Worm (Caenorhabditis elegans) whole organism, late embryonic: ENCODE measurements around the gene pmp-5.

Source experiments
- C38D4.7 ChIP-seq: fragments of 200-800 bp; sonication (Bioruptor generic); optimal IDR thresholded peaks from 2 replicates; lab custom pipeline; 2018; ENCODE audit warnings: mild to moderate bottlenecking, missing genetic modification characterization, moderate library complexity, missing compliant biosample characterization
- F13H6.1 ChIP-seq: sonication (generic microtip); optimal IDR thresholded peaks from 2 replicates; lab custom pipeline; 2016; ENCODE audit warnings: missing genetic modification characterization, missing compliant biosample characterization
- ceh-14 ChIP-seq: sonication (generic microtip); optimal IDR thresholded peaks from 2 replicates; lab custom pipeline; 2016; ENCODE audit warnings: missing genotype, missing genetic modification characterization, missing compliant biosample characterization
- ceh-18 ChIP-seq: sonication (generic microtip); optimal IDR thresholded peaks from 2 replicates; lab custom pipeline; 2016; ENCODE audit warnings: missing genetic modification characterization, missing compliant biosample characterization
- ceh-22 ChIP-seq: sonication (generic microtip); optimal IDR thresholded peaks from 2 replicates; lab custom pipeline; 2017; ENCODE audit warnings: missing biosample characterization, missing genetic modification characterization
- ceh-24 ChIP-seq: sonication (generic microtip); optimal IDR thresholded peaks from 2 replicates; lab custom pipeline; 2016; ENCODE audit warnings: mild to moderate bottlenecking, missing genetic modification characterization, missing compliant biosample characterization
- ceh-31 ChIP-seq: sonication (generic microtip); optimal IDR thresholded peaks from 2 replicates; lab custom pipeline; 2016; ENCODE audit warnings: missing genetic modification characterization, missing compliant biosample characterization
- ceh-34 ChIP-seq: sonication (generic microtip); optimal IDR thresholded peaks from 2 replicates; lab custom pipeline; 2016; ENCODE audit warnings: mild to moderate bottlenecking, missing genetic modification characterization, missing compliant biosample characterization
- ceh-45 ChIP-seq: fragments of 200-800 bp; sonication (Bioruptor generic); IDR thresholded peaks from 2 replicates; pipeline ENCODE4 v1.3.6; 2022; ENCODE audit warnings: missing genetic modification reagents, missing genetic modification characterization, missing compliant biosample characterization
- ceh-48 ChIP-seq: sonication (generic microtip); optimal IDR thresholded peaks from 2 replicates; lab custom pipeline; 2016; ENCODE audit warnings: missing genetic modification characterization, inconsistent platforms, missing compliant biosample characterization
- che-1 ChIP-seq: sonication (generic microtip); optimal IDR thresholded peaks from 2 replicates; lab custom pipeline; 2016; ENCODE audit warnings: mild to moderate bottlenecking, missing genetic modification characterization, missing compliant biosample characterization
- dve-1 ChIP-seq: sonication (generic microtip); optimal IDR thresholded peaks from 2 replicates; lab custom pipeline; 2017; ENCODE audit warnings: antibody characterized with exemption, mild to moderate bottlenecking, missing genetic modification characterization, missing compliant biosample characterization
- elt-2 ChIP-seq: sonication (generic microtip); optimal IDR thresholded peaks from 2 replicates; lab custom pipeline; 2016; ENCODE audit warnings: missing genetic modification reagents, missing genetic modification characterization, missing compliant biosample characterization
- ets-4 ChIP-seq: sonication (generic microtip); optimal IDR thresholded peaks from 2 replicates; lab custom pipeline; 2016; ENCODE audit warnings: missing genetic modification characterization, missing compliant biosample characterization
- fax-1 ChIP-seq: sonication (generic microtip); optimal IDR thresholded peaks from 2 replicates; lab custom pipeline; 2016; ENCODE audit warnings: missing genotype, missing genetic modification characterization, missing compliant biosample characterization
- hlh-13 ChIP-seq: fragments of 200-800 bp; sonication (Bioruptor generic); optimal IDR thresholded peaks from 2 replicates; lab custom pipeline; 2018; ENCODE audit warnings: mild to moderate bottlenecking, missing genetic modification characterization, missing compliant biosample characterization
- hlh-30 ChIP-seq: sonication (generic microtip); optimal IDR thresholded peaks from 2 replicates; lab custom pipeline; 2017; ENCODE audit warnings: antibody characterized with exemption, missing genetic modification characterization, missing compliant biosample characterization; ENCODE audit not compliant: insufficient read depth
- hlh-6 ChIP-seq: sonication (generic microtip); optimal IDR thresholded peaks from 2 replicates; lab custom pipeline; 2016; ENCODE audit warnings: missing genotype, missing genetic modification characterization, missing compliant biosample characterization
- madf-2 ChIP-seq: sonication (generic microtip); optimal IDR thresholded peaks from 2 replicates; lab custom pipeline; 2017; ENCODE audit warnings: missing genetic modification characterization, missing compliant biosample characterization
- nfya-1 ChIP-seq: sonication (generic microtip); optimal IDR thresholded peaks from 2 replicates; lab custom pipeline; 2017; ENCODE audit warnings: missing genetic modification characterization, mild to moderate bottlenecking, missing compliant biosample characterization, antibody characterized with exemption, moderate library complexity
- nhr-232 ChIP-seq: sonication (generic microtip); optimal IDR thresholded peaks from 2 replicates; lab custom pipeline; 2016; ENCODE audit warnings: missing genetic modification characterization, missing compliant biosample characterization
- pax-1 ChIP-seq: fragments of 150-350 bp; optimal IDR thresholded peaks from 2 replicates; lab custom pipeline; 2014; ENCODE audit warnings: missing biosample characterization, missing genetic modification characterization
- pros-1 ChIP-seq: fragments of 150-350 bp; optimal IDR thresholded peaks from 2 replicates; lab custom pipeline; 2014; ENCODE audit warnings: missing biosample characterization, missing genetic modification reagents, missing genetic modification characterization
- sdc-2 ChIP-seq: sonication (generic microtip); optimal IDR thresholded peaks from 2 replicates; lab custom pipeline; 2016; ENCODE audit warnings: missing genotype, missing genetic modification characterization, missing compliant biosample characterization
- sox-2 ChIP-seq: fragments of 200-800 bp; sonication (Bioruptor generic); IDR thresholded peaks from 2 replicates; pipeline ENCODE4 v1.3.6; 2022; ENCODE audit warnings: missing genetic modification reagents, missing genetic modification characterization, missing compliant biosample characterization
- syd-9 ChIP-seq: sonication (generic microtip); optimal IDR thresholded peaks from 2 replicates; lab custom pipeline; 2016; ENCODE audit warnings: mild to moderate bottlenecking, missing genetic modification characterization, moderate library complexity, missing compliant biosample characterization
- tbx-2 ChIP-seq: sonication (generic microtip); optimal IDR thresholded peaks from 2 replicates; lab custom pipeline; 2016; ENCODE audit warnings: missing genetic modification characterization, missing compliant biosample characterization
- unc-42 ChIP-seq: sonication (generic microtip); optimal IDR thresholded peaks from 2 replicates; lab custom pipeline; 2016; ENCODE audit warnings: missing genotype, missing genetic modification characterization, missing compliant biosample characterization
- unc-55 ChIP-seq: sonication (generic microtip); optimal IDR thresholded peaks from 2 replicates; lab custom pipeline; 2017; ENCODE audit warnings: missing biosample characterization, missing genetic modification reagents, missing genetic modification characterization

pmp-5 gene

ce11 chrV:6668741-6669140 is 3.1 kb upstream of the pmp-5 start, which contains the start of gene str-180:
Gene str-180 (minus strand): TSS chrV:6668841.
- TF ChIP-seq che-1 (tag; lab: Kevin White, UChicago): no peak
- no peak for TF ChIP-seq ets-4 (tag; lab: Kevin White, UChicago)
- no peak for TF ChIP-seq F13H6.1 (tag; lab: Kevin White, UChicago)

- TF ChIP-seq ceh-22 (tag; lab: Kevin White, UChicago): no peak
- TF ChIP-seq C38D4.7: no peak
- TF ChIP-seq pax-1: no peak
- no peak for TF ChIP-seq dve-1 (tag; lab: Kevin White, UChicago)
- no peak for TF ChIP-seq unc-42 (tag; lab: Kevin White, UChicago)
- no peak for TF ChIP-seq ceh-34
- no peak for TF ChIP-seq hlh-13 (GFP tag; lab: Kevin White, UChicago)
- no peak for TF ChIP-seq elt-2
- TF ChIP-seq ceh-24: no peak
- TF ChIP-seq unc-55 (GFP tag; lab: Kevin White, UChicago): no peak
- TF ChIP-seq hlh-6 (tag; lab: Kevin White, UChicago): no peak
- TF ChIP-seq ets-4 (tag; lab: Kevin White, UChicago): no peak
- TF ChIP-seq madf-2 (tag; lab: Kevin White, UChicago): no peak
- TF ChIP-seq pros-1 (tag; lab: Kevin White, UChicago): no peak
These were observed 944 bp upstream of the pmp-5 start for ce11 chrV:6666557-6666956.

ce11 chrV:6662505-6662904 is 3.1 kb downstream of the pmp-5 start:
- TF ChIP-seq F13H6.1 (tag; lab: Kevin White, UChicago): no peak
- no peak for TF ChIP-seq syd-9 (tag; lab: Kevin White, UChicago)
- TF ChIP-seq elt-2: no peak
- no peak for TF ChIP-seq hlh-30 (tag; lab: Kevin White, UChicago)
- TF ChIP-seq sox-2: no peak
- TF ChIP-seq, all 69 proteins: peak for 0

- TF ChIP-seq sox-2 (no peak), unc-42 (tag; lab: Kevin White, UChicago) (peak; percentile 42)
- TF ChIP-seq, all 69 proteins: peak for 1
These were observed 4.0 kb downstream of the pmp-5 start for ce11 chrV:6661658-6662057.

- TF ChIP-seq sox-2: no peak
- TF ChIP-seq ceh-48 (tag; lab: Kevin White, UChicago): no peak
- TF ChIP-seq fax-1 (tag; lab: Kevin White, UChicago): no peak
- no peak for TF ChIP-seq dve-1 (tag; lab: Kevin White, UChicago)
- TF ChIP-seq hlh-30 (tag; lab: Kevin White, UChicago): no peak
- TF ChIP-seq C38D4.7: no peak
These were observed 6.1 kb downstream of the pmp-5 start for ce11 chrV:6659533-6659932.

ce11 chrV:6658765-6659164 is 6.8 kb downstream of the pmp-5 start:
- TF ChIP-seq ceh-48 (tag; lab: Kevin White, UChicago) (peak; percentile 82), ceh-45 (no peak), nhr-232 (tag; lab: Kevin White, UChicago) (no peak), ceh-18 (tag; lab: Kevin White, UChicago) (peak; percentile 32), fax-1 (tag; lab: Kevin White, UChicago) (no peak), tbx-2 (tag; lab: Kevin White, UChicago) (peak; percentile 9), ceh-14 (tag; lab: Kevin White, UChicago) (peak; percentile 78), nfya-1 (tag; lab: Kevin White, UChicago) (peak; percentile 14), hlh-6 (tag; lab: Kevin White, UChicago) (no peak), unc-42 (tag; lab: Kevin White, UChicago) (peak; percentile 44), ceh-34 (peak; percentile 42), ceh-31 (tag; lab: Kevin White, UChicago) (peak; percentile 62), sdc-2 (peak; percentile 22)
